Fruit fly (Drosophila melanogaster) whole organism, embryonic: Measurements from ENCODE around the gene Pxn.

Source experiments
- Aef1 ChIP-seq: fragments of 200-800 bp; sonication (Bioruptor generic); IDR thresholded peaks from 3 replicates; pipeline ENCODE4 v1.3.6; 2022; ENCODE audit warnings: missing biosample characterization, missing genetic modification characterization
- Asciz ChIP-seq: fragments of 200-800 bp; sonication (Bioruptor generic); optimal IDR thresholded peaks from 2 replicates; lab custom pipeline; 2017; ENCODE audit warnings: missing biosample characterization, mild to moderate bottlenecking, missing genetic modification characterization, missing genetic modification reagents
- Blimp-1 ChIP-seq: fragments of 200-800 bp; sonication (Bioruptor generic); optimal IDR thresholded peaks from 3 replicates; lab custom pipeline; 2018; ENCODE audit warnings: missing biosample characterization, missing genetic modification characterization, mild to moderate bottlenecking, moderate library complexity, missing genetic modification reagents
- CG11398 ChIP-seq: fragments of 200-800 bp; sonication (Bioruptor generic); optimal IDR thresholded peaks from 2 replicates; lab custom pipeline; 2016; ENCODE audit warnings: missing biosample characterization, missing genetic modification characterization
- CG12659 ChIP-seq: fragments of 200-800 bp; sonication (Bioruptor generic); optimal IDR thresholded peaks from 3 replicates; lab custom pipeline; 2017; ENCODE audit warnings: mild to moderate bottlenecking, missing biosample characterization, missing genetic modification reagents, missing genetic modification characterization
- CG13287 ChIP-seq: fragments of 200-800 bp; sonication (Bioruptor generic); IDR thresholded peaks from 2 replicates; pipeline ENCODE4 v1.3.6; 2022; ENCODE audit warnings: missing biosample characterization, missing genetic modification characterization; ENCODE audit not compliant: partially characterized antibody
- CG14667 ChIP-seq: fragments of 200-800 bp; sonication (Bioruptor generic); IDR thresholded peaks from 2 replicates; pipeline ENCODE4 v1.3.6; 2022; ENCODE audit warnings: missing biosample characterization, missing genetic modification characterization
- CG14710 ChIP-seq: fragments of 200-800 bp; sonication (Bioruptor generic); optimal IDR thresholded peaks from 3 replicates; lab custom pipeline; 2019; ENCODE audit warnings: missing biosample characterization, mild to moderate bottlenecking, missing genetic modification characterization, moderate library complexity
- CG14965 ChIP-seq: fragments of 200-800 bp; sonication (Bioruptor generic); optimal IDR thresholded peaks from 2 replicates; lab custom pipeline; 2016; ENCODE audit warnings: missing biosample characterization, missing genetic modification characterization, borderline replicate concordance
- CG17186 ChIP-seq: fragments of 200-800 bp; sonication (Bioruptor generic); optimal IDR thresholded peaks from 3 replicates; lab custom pipeline; 2017; ENCODE audit warnings: missing biosample characterization, missing genetic modification reagents, missing genetic modification characterization
- CG1832 ChIP-seq: fragments of 200-800 bp; sonication (Bioruptor generic); optimal IDR thresholded peaks from 2 replicates; lab custom pipeline; 2017; ENCODE audit warnings: missing biosample characterization, mild to moderate bottlenecking, missing genetic modification characterization, inconsistent platforms
- CG18476 ChIP-seq: fragments of 200-800 bp; sonication (Bioruptor generic); optimal IDR thresholded peaks from 2 replicates; lab custom pipeline; 2016; ENCODE audit warnings: missing biosample characterization, mild to moderate bottlenecking, missing genetic modification characterization
- CG18619 ChIP-seq: fragments of 200-800 bp; sonication (Bioruptor generic); optimal IDR thresholded peaks from 3 replicates; lab custom pipeline; 2017; ENCODE audit warnings: missing biosample characterization, mild to moderate bottlenecking, missing genetic modification characterization
- CG18764 ChIP-seq: fragments of 200-800 bp; sonication (Bioruptor generic); optimal IDR thresholded peaks from 3 replicates; lab custom pipeline; 2016; ENCODE audit warnings: missing biosample characterization, missing genetic modification characterization
- CG2116 ChIP-seq: fragments of 200-800 bp; sonication (Bioruptor generic); optimal IDR thresholded peaks from 3 replicates; lab custom pipeline; 2018; ENCODE audit warnings: missing biosample characterization, mild to moderate bottlenecking, missing genetic modification characterization
- CG3838 ChIP-seq: fragments of 200-800 bp; sonication (Bioruptor generic); optimal IDR thresholded peaks from 3 replicates; lab custom pipeline; 2016; ENCODE audit warnings: missing biosample characterization, missing genetic modification characterization
- CG4282 ChIP-seq: fragments of 200-800 bp; sonication (Bioruptor generic); optimal IDR thresholded peaks from 2 replicates; lab custom pipeline; 2016; ENCODE audit warnings: missing biosample characterization, missing genetic modification characterization
- CG5180 ChIP-seq: fragments of 200-800 bp; sonication (Bioruptor generic); optimal IDR thresholded peaks from 3 replicates; lab custom pipeline; 2017; ENCODE audit warnings: missing biosample characterization, missing genetic modification characterization, mild to moderate bottlenecking, moderate library complexity, missing genetic modification reagents
- CG7786 ChIP-seq: fragments of 200-800 bp; sonication (Bioruptor generic); optimal IDR thresholded peaks from 2 replicates; lab custom pipeline; 2016; ENCODE audit warnings: missing biosample characterization, missing genetic modification characterization
- CG8089 ChIP-seq: fragments of 200-800 bp; sonication (Bioruptor generic); optimal IDR thresholded peaks from 3 replicates; lab custom pipeline; 2016; ENCODE audit warnings: missing biosample characterization, missing genetic modification characterization
- CG8281 ChIP-seq: fragments of 200-800 bp; sonication (Bioruptor generic); optimal IDR thresholded peaks from 2 replicates; lab custom pipeline; 2018; ENCODE audit warnings: missing biosample characterization, mild to moderate bottlenecking, missing genetic modification characterization, moderate library complexity
- CG9932 ChIP-seq: fragments of 200-800 bp; sonication (Bioruptor generic); IDR thresholded peaks from 2 replicates; pipeline ENCODE4 v1.3.6; 2022; ENCODE audit warnings: missing biosample characterization, missing genetic modification characterization
- D ChIP-seq, 2 experiments: fragments of 200-800 bp in 1 of 2; fragments of >200 bp in 1 of 2; sonication (Bioruptor generic) in 1 of 2; optimal IDR thresholded peaks; 2 replicates in 1 of 2; 3 replicates in 1 of 2; lab custom pipeline; 2017; ENCODE audit warnings: mild to moderate bottlenecking in 1 of 2, missing biosample characterization in 1 of 2, missing genetic modification characterization in 1 of 2, missing genetic modification reagents in 1 of 2
- D19A ChIP-seq: fragments of 200-800 bp; optimal IDR thresholded peaks from 3 replicates; lab custom pipeline; 2019; ENCODE audit warnings: missing biosample characterization, mild to moderate bottlenecking, missing genetic modification characterization, moderate library complexity
- Dad ChIP-seq: fragments of 200-800 bp; sonication (Bioruptor generic); optimal IDR thresholded peaks from 3 replicates; lab custom pipeline; 2016; ENCODE audit warnings: missing biosample characterization, missing genetic modification characterization
- Dll ChIP-seq: fragments of 200-800 bp; sonication (Bioruptor generic); IDR thresholded peaks from 4 replicates; pipeline ENCODE4 v1.3.6; 2022; ENCODE audit warnings: missing biosample characterization, missing genetic modification characterization; ENCODE audit not compliant: partially characterized antibody
- Gug ChIP-seq: fragments of 200-800 bp; sonication (Bioruptor generic); IDR thresholded peaks from 4 replicates; pipeline ENCODE4 v1.3.6; 2022; ENCODE audit warnings: missing biosample characterization, missing genetic modification characterization
- H2.0 ChIP-seq: fragments of 200-800 bp; sonication (Bioruptor generic); IDR thresholded peaks from 2 replicates; pipeline ENCODE4 v1.3.6; 2022; ENCODE audit warnings: missing biosample characterization, missing genetic modification characterization
- HmgZ ChIP-seq: fragments of 200-800 bp; sonication (Bioruptor generic); optimal IDR thresholded peaks from 2 replicates; lab custom pipeline; 2018; ENCODE audit warnings: missing biosample characterization, mild to moderate bottlenecking, missing genetic modification characterization
- Hr51 ChIP-seq, 2 experiments: fragments of 200-800 bp; sonication (Bioruptor generic); optimal IDR thresholded peaks; 2 replicates in 1 of 2; 3 replicates in 1 of 2; lab custom pipeline; 2016 to 2018; ENCODE audit warnings: missing biosample characterization in 2 of 2, missing genetic modification characterization in 2 of 2, mild to moderate bottlenecking in 1 of 2, moderate library complexity in 1 of 2
- Hr78 ChIP-seq, 2 experiments: fragments of 200-800 bp in 1 of 2; fragments of >200 bp in 1 of 2; sonication (Bioruptor generic) in 1 of 2; optimal IDR thresholded peaks; 2 replicates each; lab custom pipeline; 2017 to 2019; ENCODE audit warnings: missing biosample characterization in 2 of 2, missing genetic modification characterization in 2 of 2, mild to moderate bottlenecking in 1 of 2, moderate library complexity in 1 of 2
- NK7.1 ChIP-seq: fragments of 200-800 bp; sonication (Bioruptor generic); optimal IDR thresholded peaks from 3 replicates; lab custom pipeline; 2016; ENCODE audit warnings: missing biosample characterization, missing genetic modification characterization
- Six4 ChIP-seq: fragments of 200-800 bp; sonication (Bioruptor generic); optimal IDR thresholded peaks from 2 replicates; lab custom pipeline; 2016; ENCODE audit warnings: missing biosample characterization, missing genetic modification characterization
- Spps ChIP-seq: fragments of 200-800 bp; sonication (Bioruptor generic); optimal IDR thresholded peaks from 2 replicates; lab custom pipeline; 2018; ENCODE audit warnings: missing biosample characterization, mild to moderate bottlenecking, missing genetic modification characterization
- chif ChIP-seq, 2 experiments: fragments of 200-800 bp; sonication (Bioruptor generic); optimal IDR thresholded peaks; 3 replicates each; lab custom pipeline; 2016; ENCODE audit warnings: missing biosample characterization in 2 of 2, missing genetic modification characterization in 2 of 2
- crp ChIP-seq, 2 experiments: fragments of 200-800 bp; sonication (Bioruptor generic); optimal IDR thresholded peaks; 2 replicates in 1 of 2; 3 replicates in 1 of 2; lab custom pipeline; 2017; ENCODE audit warnings: missing biosample characterization in 2 of 2, missing genetic modification characterization in 2 of 2, mild to moderate bottlenecking in 1 of 2, moderate library complexity in 1 of 2
- en ChIP-seq: fragments of 200-800 bp; sonication (Bioruptor generic); optimal IDR thresholded peaks from 2 replicates; lab custom pipeline; 2016; ENCODE audit warnings: missing biosample characterization, missing genetic modification characterization
- fd96Cb ChIP-seq: fragments of 200-800 bp; sonication (Bioruptor generic); optimal IDR thresholded peaks from 2 replicates; lab custom pipeline; 2018; ENCODE audit warnings: missing biosample characterization, mild to moderate bottlenecking, missing genetic modification characterization, moderate library complexity
- nom ChIP-seq: fragments of 200-800 bp; sonication (Bioruptor generic); optimal IDR thresholded peaks from 2 replicates; lab custom pipeline; 2017; ENCODE audit warnings: missing biosample characterization, missing genetic modification characterization, mild to moderate bottlenecking, moderate library complexity, missing genetic modification reagents
- pb ChIP-seq: fragments of 200-800 bp; sonication (Bioruptor generic); optimal IDR thresholded peaks from 3 replicates; lab custom pipeline; 2016; ENCODE audit warnings: missing biosample characterization, missing genetic modification characterization
- pros ChIP-seq: fragments of 200-800 bp; sonication (Bioruptor generic); optimal IDR thresholded peaks from 3 replicates; lab custom pipeline; 2019; ENCODE audit warnings: missing biosample characterization, mild to moderate bottlenecking, missing genetic modification characterization, moderate library complexity
- salm ChIP-seq: fragments of 200-800 bp; sonication (Bioruptor generic); optimal IDR thresholded peaks from 2 replicates; lab custom pipeline; 2018; ENCODE audit warnings: missing biosample characterization, mild to moderate bottlenecking, missing genetic modification characterization
- sr ChIP-seq: fragments of 200-800 bp; sonication (Bioruptor generic); IDR thresholded peaks from 3 replicates; pipeline ENCODE4 v1.3.6; 2022; ENCODE audit warnings: missing biosample characterization, missing genetic modification characterization
- tna ChIP-seq: fragments of 200-800 bp; sonication (Bioruptor generic); IDR thresholded peaks from 2 replicates; pipeline ENCODE4 v1.3.6; 2022; ENCODE audit warnings: missing biosample characterization, missing genetic modification characterization; ENCODE audit not compliant: partially characterized antibody
- wdn ChIP-seq: fragments of 200-800 bp; sonication (Bioruptor generic); IDR thresholded peaks from 2 replicates; pipeline ENCODE4 v1.3.6; 2022; ENCODE audit warnings: missing biosample characterization, missing genetic modification characterization
- zen ChIP-seq: fragments of 200-800 bp; sonication (Bioruptor generic); optimal IDR thresholded peaks from 3 replicates; lab custom pipeline; 2018; ENCODE audit warnings: missing biosample characterization, mild to moderate bottlenecking, missing genetic modification characterization, moderate library complexity

Pxn gene

dm6 chr3L:2589911-2590763, 39.7 kb downstream of the Pxn start (continued):
- no peak for TF ChIP-seq Dad (GFP tag; lab: Kevin White, UChicago)
- TF ChIP-seq Hr78 (GFP tag; optimal IDR thresholded peaks at IDR 0.05; lab: Kevin White, UChicago): peak in 1 of 2 experiments; percentile 48
- peak; percentile 75 for TF ChIP-seq zen (tag; lab: Kevin White, UChicago)
- TF ChIP-seq Spps: peak; percentile 68
- no peak for TF ChIP-seq salm
- no peak for TF ChIP-seq Gug
- peak; percentile 82 for TF ChIP-seq CG14710 (tag; lab: Kevin White, UChicago)
- peak; percentile 52 for TF ChIP-seq CG8281
- TF ChIP-seq CG18476: peak; percentile 59
- TF ChIP-seq en (GFP tag; lab: Kevin White, UChicago): no peak
- no peak for TF ChIP-seq crp (GFP tag; optimal IDR thresholded peaks at IDR 0.05; lab: Kevin White, UChicago)
- TF ChIP-seq CG4282 (GFP tag; lab: Kevin White, UChicago): no peak
- TF ChIP-seq tna (GFP tag; lab: Robert Waterston, UW): peak; percentile 46; the same call in 1 of the 2 replicates
- TF ChIP-seq wdn (GFP tag; lab: Robert Waterston, UW): no peak
- peak; percentile 75 for TF ChIP-seq CG9932 (GFP tag; lab: Robert Waterston, UW)
- TF ChIP-seq CG8089 (GFP tag; lab: Kevin White, UChicago): no peak
- peak in 1 of 2 experiments; percentile 44 for TF ChIP-seq chif (GFP tag; optimal IDR thresholded peaks at IDR 0.05; lab: Kevin White, UChicago)
- peak; percentile 71 for TF ChIP-seq H2.0 (GFP tag; lab: Robert Waterston, UW)
- TF ChIP-seq Blimp-1 (GFP tag; lab: Kevin White, UChicago): peak; percentile 64
- TF ChIP-seq HmgZ (tag; lab: Kevin White, UChicago): peak; percentile 67
- no peak for TF ChIP-seq nom (GFP tag; lab: Kevin White, UChicago)
- TF ChIP-seq pros (GFP tag; lab: Kevin White, UChicago): no peak
- TF ChIP-seq CG2116 (GFP tag; lab: Kevin White, UChicago): peak; percentile 43
- TF ChIP-seq CG17186: no peak
- no peak for TF ChIP-seq CG11398 (GFP tag; lab: Kevin White, UChicago)
- peak; percentile 84 for TF ChIP-seq Dll
- no peak for TF ChIP-seq D (optimal IDR thresholded peaks at IDR 0.05; lab: Kevin White, UChicago)
- peak; percentile 59 for TF ChIP-seq D (GFP tag; optimal IDR thresholded peaks at IDR 0.05; lab: Kevin White, UChicago)
- peak in 1 of 2 experiments; percentile 86 for TF ChIP-seq Hr51 (GFP tag; optimal IDR thresholded peaks at IDR 0.05; lab: Kevin White, UChicago)
- TF ChIP-seq pb (GFP tag; lab: Kevin White, UChicago): no peak
- TF ChIP-seq CG12659 (GFP tag; lab: Kevin White, UChicago): peak; percentile 85
- peak; percentile 60 for TF ChIP-seq fd96Cb (tag; lab: Kevin White, UChicago)
- TF ChIP-seq CG18764 (GFP tag; lab: Kevin White, UChicago): peak; percentile 42
- TF ChIP-seq D19A (tag; lab: Kevin White, UChicago): peak; percentile 77
- TF ChIP-seq CG14667 (GFP tag; lab: Robert Waterston, UW): no peak
- TF ChIP-seq CG18619 (GFP tag; lab: Kevin White, UChicago): peak; percentile 74
- TF ChIP-seq CG3838 (GFP tag; lab: Kevin White, UChicago): peak; percentile 28
- peak; percentile 37 for TF ChIP-seq Six4 (GFP tag; lab: Kevin White, UChicago)
- peak; percentile 33 for TF ChIP-seq Asciz (GFP tag; lab: Kevin White, UChicago)
- TF ChIP-seq CG5180 (GFP tag; lab: Kevin White, UChicago): peak; percentile 53
- TF ChIP-seq Aef1 (GFP tag; lab: Robert Waterston, UW): peak; percentile 76
- TF ChIP-seq CG14965 (GFP tag; lab: Kevin White, UChicago): no peak
- peak; percentile 14 for TF ChIP-seq CG7786 (GFP tag; lab: Kevin White, UChicago)
- peak; percentile 25 for TF ChIP-seq CG1832 (GFP tag; lab: Kevin White, UChicago)
- TF ChIP-seq NK7.1 (GFP tag; lab: Kevin White, UChicago): no peak
- TF ChIP-seq sr (GFP tag; lab: Robert Waterston, UW): peak; percentile 62; the same call in 2 of the 3 replicates
- peak; percentile 70 for TF ChIP-seq CG13287 (GFP tag; lab: Robert Waterston, UW)
